Worm (Caenorhabditis elegans) whole organism, early embryonic: ENCODE measurements around the gene F53C11.4.

Experiments used
- F13C5.2 ChIP-seq: sonication (generic microtip); optimal IDR thresholded peaks from 2 replicates; lab custom pipeline; 2017; ENCODE audit warnings: mild to moderate bottlenecking, missing genetic modification characterization, inconsistent platforms, missing compliant biosample characterization
- aly-1 ChIP-seq: sonication (generic microtip); optimal IDR thresholded peaks from 2 replicates; lab custom pipeline; 2016; ENCODE audit warnings: missing genetic modification characterization, missing compliant biosample characterization
- ama-1 ChIP-seq: fragments of 150-350 bp; optimal IDR thresholded peaks from 2 replicates; lab custom pipeline; 2014
- ets-7 ChIP-seq: sonication (generic microtip); optimal IDR thresholded peaks from 2 replicates; lab custom pipeline; 2016; ENCODE audit warnings: missing genotype, missing genetic modification characterization, missing compliant biosample characterization
- flt-1 ChIP-seq: fragments of 200-800 bp; sonication (Bioruptor generic); IDR thresholded peaks from 2 replicates; pipeline ENCODE4 v1.3.6; 2022; ENCODE audit warnings: missing genetic modification characterization, missing compliant biosample characterization
- scrt-1 ChIP-seq: fragments of 200-800 bp; sonication (Bioruptor generic); IDR thresholded peaks from 2 replicates; pipeline ENCODE4 v1.3.6; 2022; ENCODE audit warnings: missing genetic modification characterization, missing compliant biosample characterization

- TF ChIP-seq scrt-1 (no peak), F13C5.2 (tag; lab: Kevin White, UChicago) (no peak), aly-1 (tag; lab: Kevin White, UChicago) (no peak), ets-7 (no peak), flt-1 (GFP tag; lab: Robert Waterston, UW) (no peak), ama-1 (no peak)
Measured at ce11 chrV:13777857-13778256, 9.3 kb downstream of the F53C11.4 start, which contains the start of gene F53C11.9.
